Worm (Caenorhabditis elegans): Measurements from ENCODE around the gene Y82E9BR.6.
A peak's percentile ranks its signal among the peaks of the same experiment; 100 is the strongest.

Gene Y82E9BR.6

ce11 chrIII:1424305-1424704 is 43.3 kb downstream of the Y82E9BR.6 start (continued):
- TF ChIP-seq nhr-84 (tag; optimal IDR thresholded peaks at IDR 0.05) (no peak), nhr-20 (tag; optimal IDR thresholded peaks at IDR 0.05) (peak; percentile 59), lin-39 (tag; optimal IDR thresholded peaks at IDR 0.05) (peak; percentile 7), ceh-63 (GFP tag; optimal IDR thresholded peaks at IDR 0.05) (no peak), tlp-1 (tag; optimal IDR thresholded peaks at IDR 0.05) (no peak), ceh-88 (GFP tag; IDR thresholded peaks at IDR 0.05) (no peak), elt-2 (tag; optimal IDR thresholded peaks at IDR 0.05) (peak; percentile 32), fkh-10 (GFP tag; optimal IDR thresholded peaks at IDR 0.05) (peak; percentile 24), fkh-8 (tag; optimal IDR thresholded peaks at IDR 0.05) (peak; percentile 44), alr-1 (tag; optimal IDR thresholded peaks at IDR 0.05; ENCODE audit: borderline replicate concordance) (no peak), nhr-19 (GFP tag; conservative IDR thresholded peaks at IDR 0.05) (peak; percentile 69), lin-13 (GFP tag; optimal IDR thresholded peaks at IDR 0.05) (peak; percentile 55), mep-1 (tag; optimal IDR thresholded peaks at IDR 0.05) (peak; percentile 51), fkh-4 (tag; optimal IDR thresholded peaks at IDR 0.05; ENCODE audit: borderline replicate concordance) (no peak), hlh-17 (GFP tag; optimal IDR thresholded peaks at IDR 0.05; ENCODE audit: borderline replicate concordance) (no peak), nhr-47 (tag; optimal IDR thresholded peaks at IDR 0.05) (peak; percentile 86), nhr-71 (tag; optimal IDR thresholded peaks at IDR 0.05) (peak; percentile 76), nhr-90 (tag; optimal IDR thresholded peaks at IDR 0.05; ENCODE audit: poor library complexity) (peak; percentile 60), hlh-4 (tag; optimal IDR thresholded peaks at IDR 0.05) (no peak), aha-1 (tag; optimal IDR thresholded peaks at IDR 0.05) (no peak), ama-1 (optimal IDR thresholded peaks at IDR 0.05) (no peak), isw-1 (GFP tag; IDR thresholded peaks at IDR 0.05) (peak; percentile 54), nhr-11 (tag; optimal IDR thresholded peaks at IDR 0.05) (no peak), unc-62 (GFP tag; optimal IDR thresholded peaks at IDR 0.05) (no peak), nhr-76 (tag; optimal IDR thresholded peaks at IDR 0.05) (no peak), ztf-11 (tag; optimal IDR thresholded peaks at IDR 0.05) (peak in 1 of 2 experiments; percentile 32), ceh-82 (tag; optimal IDR thresholded peaks at IDR 0.05) (peak; percentile 46 to 85 (median 58)), skn-1 (tag; optimal IDR thresholded peaks at IDR 0.05) (peak; percentile 76), nhr-28 (tag; optimal IDR thresholded peaks at IDR 0.05) (no peak), C34B4.2 (tag; optimal IDR thresholded peaks at IDR 0.05) (no peak), irx-1 (tag; optimal IDR thresholded peaks at IDR 0.05) (peak; percentile 75), ceh-8 (GFP tag; optimal IDR thresholded peaks at IDR 0.05) (peak; percentile 53), dpl-1 (GFP tag; optimal IDR thresholded peaks at IDR 0.05) (peak; percentile 48 to 54 (median 52)), sox-4 (tag; optimal IDR thresholded peaks at IDR 0.05) (no peak), lsy-2 (tag; optimal IDR thresholded peaks at IDR 0.05) (peak; percentile 67 to 81), sup-37 (GFP tag; optimal IDR thresholded peaks at IDR 0.05) (peak; percentile 57), lin-15B (tag; optimal IDR thresholded peaks at IDR 0.05) (peak; percentile 47), nhr-77 (tag; optimal IDR thresholded peaks at IDR 0.05) (peak; percentile 34), mab-9 (GFP tag; IDR thresholded peaks at IDR 0.05) (peak; percentile 57; the same call in 1 of the 2 replicates), efl-3 (GFP tag; optimal IDR thresholded peaks at IDR 0.05) (no peak), jun-1 (tag; optimal IDR thresholded peaks at IDR 0.05) (peak; percentile 47), nhr-85 (tag) (peak; percentile 73)

ce11 chrIII:1427126-1427525 is 46.1 kb downstream of the Y82E9BR.6 start, which contains the start of gene lelo-2:
Gene lelo-2, minus strand, starts transcription at chrIII:1427226.
- TF ChIP-seq nhr-76 (tag; optimal IDR thresholded peaks at IDR 0.05) (no peak), ceh-8 (GFP tag; optimal IDR thresholded peaks at IDR 0.05) (no peak), unc-130 (tag; optimal IDR thresholded peaks at IDR 0.05) (no peak)
